Fruit fly (Drosophila melanogaster) whole organism, embryonic: ENCODE measurements around the gene CG5561.

Experiments used
- B-H2 ChIP-seq: fragments of 200-800 bp; sonication (Bioruptor generic); optimal IDR thresholded peaks from 2 replicates; lab custom pipeline; 2018; ENCODE audit warnings: missing biosample characterization, mild to moderate bottlenecking, missing genetic modification characterization
- Blimp-1 ChIP-seq: fragments of 200-800 bp; sonication (Bioruptor generic); optimal IDR thresholded peaks from 3 replicates; lab custom pipeline; 2018; ENCODE audit warnings: missing biosample characterization, missing genetic modification characterization, mild to moderate bottlenecking, moderate library complexity, missing genetic modification reagents
- CG10321 ChIP-seq: fragments of 200-800 bp; sonication (Bioruptor generic); IDR thresholded peaks from 2 replicates; pipeline ENCODE4 v1.3.6; 2022; ENCODE audit warnings: missing biosample characterization, missing genetic modification characterization
- CG10366 ChIP-seq: fragments of 200-800 bp; sonication (Bioruptor generic); IDR thresholded peaks from 2 replicates; pipeline ENCODE4 v1.3.6; 2022; ENCODE audit warnings: missing biosample characterization, missing genetic modification characterization
- CG11247 ChIP-seq: fragments of 200-800 bp; sonication (Bioruptor generic); IDR thresholded peaks from 2 replicates; pipeline ENCODE4 v1.3.6; 2022; ENCODE audit warnings: missing biosample characterization, missing genetic modification characterization
- CG11456 ChIP-seq: fragments of 200-800 bp; sonication (Bioruptor generic); IDR thresholded peaks from 3 replicates; pipeline ENCODE4 v1.3.6; 2022; ENCODE audit warnings: missing biosample characterization, missing genetic modification characterization
- CG13424 ChIP-seq: fragments of 200-800 bp; sonication (Bioruptor generic); optimal IDR thresholded peaks from 2 replicates; lab custom pipeline; 2019; ENCODE audit warnings: missing biosample characterization, mild to moderate bottlenecking, missing genetic modification characterization, moderate library complexity
- CG14667 ChIP-seq: fragments of 200-800 bp; sonication (Bioruptor generic); IDR thresholded peaks from 2 replicates; pipeline ENCODE4 v1.3.6; 2022; ENCODE audit warnings: missing biosample characterization, missing genetic modification characterization
- CG16779 ChIP-seq: fragments of 200-800 bp; sonication (Bioruptor generic); IDR thresholded peaks from 2 replicates; pipeline ENCODE4 v1.3.6; 2022; ENCODE audit warnings: missing biosample characterization, missing genetic modification characterization
- CG16815 ChIP-seq: fragments of 200-800 bp; sonication (Bioruptor generic); optimal IDR thresholded peaks from 3 replicates; lab custom pipeline; 2017; ENCODE audit warnings: missing biosample characterization, mild to moderate bottlenecking, missing genetic modification characterization
- CG17568 ChIP-seq: fragments of 200-800 bp; sonication (Bioruptor generic); optimal IDR thresholded peaks from 2 replicates; lab custom pipeline; 2018; ENCODE audit warnings: missing biosample characterization, mild to moderate bottlenecking, missing genetic modification characterization, moderate library complexity
- CG18262 ChIP-seq: fragments of 200-800 bp; optimal IDR thresholded peaks from 3 replicates; lab custom pipeline; 2019; ENCODE audit warnings: missing biosample characterization, mild to moderate bottlenecking, missing genetic modification characterization, moderate library complexity
- CG1832 ChIP-seq: fragments of 200-800 bp; sonication (Bioruptor generic); optimal IDR thresholded peaks from 2 replicates; lab custom pipeline; 2017; ENCODE audit warnings: missing biosample characterization, mild to moderate bottlenecking, missing genetic modification characterization, inconsistent platforms
- CG2199 ChIP-seq: fragments of 200-800 bp; sonication (Bioruptor generic); IDR thresholded peaks from 3 replicates; pipeline ENCODE4 v1.3.6; 2022; ENCODE audit warnings: missing biosample characterization, missing genetic modification characterization
- CG2202 ChIP-seq: fragments of 200-800 bp; sonication (Bioruptor generic); optimal IDR thresholded peaks from 2 replicates; lab custom pipeline; 2018; ENCODE audit warnings: missing biosample characterization, mild to moderate bottlenecking, missing genetic modification characterization
- CG33557 ChIP-seq: fragments of 200-800 bp; sonication (Bioruptor generic); optimal IDR thresholded peaks from 2 replicates; lab custom pipeline; 2019; ENCODE audit warnings: missing biosample characterization, mild to moderate bottlenecking, missing genetic modification characterization, moderate library complexity
- CG3726 ChIP-seq: fragments of 200-800 bp; sonication (Bioruptor generic); IDR thresholded peaks from 3 replicates; pipeline ENCODE4, ENCODE4 v1.3.6; 2022; ENCODE audit warnings: missing biosample characterization, missing genetic modification characterization
- CG3838 ChIP-seq: fragments of 200-800 bp; sonication (Bioruptor generic); optimal IDR thresholded peaks from 3 replicates; lab custom pipeline; 2016; ENCODE audit warnings: missing biosample characterization, missing genetic modification characterization
- CG3995 ChIP-seq: fragments of 200-800 bp; sonication (Bioruptor generic); optimal IDR thresholded peaks from 3 replicates; lab custom pipeline; 2016; ENCODE audit warnings: missing biosample characterization, missing genetic modification characterization
- CG4282 ChIP-seq: fragments of 200-800 bp; sonication (Bioruptor generic); optimal IDR thresholded peaks from 2 replicates; lab custom pipeline; 2016; ENCODE audit warnings: missing biosample characterization, missing genetic modification characterization
- CG4328 ChIP-seq: fragments of 200-800 bp; sonication (Bioruptor generic); optimal IDR thresholded peaks from 3 replicates; lab custom pipeline; 2017; ENCODE audit warnings: missing biosample characterization, missing genetic modification reagents, missing genetic modification characterization
- CG5245 ChIP-seq: fragments of 200-800 bp; sonication (Bioruptor generic); optimal IDR thresholded peaks from 3 replicates; lab custom pipeline; 2016; ENCODE audit warnings: missing biosample characterization, missing genetic modification characterization
- CG7928 ChIP-seq: fragments of 200-800 bp; sonication (Bioruptor generic); optimal IDR thresholded peaks from 2 replicates; lab custom pipeline; 2017; ENCODE audit warnings: missing biosample characterization, mild to moderate bottlenecking, missing genetic modification characterization
- CG8359 ChIP-seq: fragments of 200-800 bp; sonication (Bioruptor generic); optimal IDR thresholded peaks from 2 replicates; lab custom pipeline; 2017; ENCODE audit warnings: missing biosample characterization, mild to moderate bottlenecking, missing genetic modification characterization, borderline replicate concordance
- E2f1 ChIP-seq: fragments of 200-800 bp; sonication (Bioruptor generic); IDR thresholded peaks from 2 replicates; pipeline ENCODE4 v1.3.6; 2022; ENCODE audit warnings: missing biosample characterization, missing genetic modification characterization
- Ets65A ChIP-seq: fragments of 200-800 bp; sonication (Bioruptor generic); peaks from one replicate; lab custom pipeline; 2016; ENCODE audit warnings: missing biosample characterization, missing genetic modification characterization
- Hr51 ChIP-seq, 2 experiments: fragments of 200-800 bp; sonication (Bioruptor generic); optimal IDR thresholded peaks; 2 replicates in 1 of 2; 3 replicates in 1 of 2; lab custom pipeline; 2016 to 2018; ENCODE audit warnings: missing biosample characterization in 2 of 2, missing genetic modification characterization in 2 of 2, mild to moderate bottlenecking in 1 of 2, moderate library complexity in 1 of 2
- Hsf ChIP-seq: fragments of 200-800 bp; sonication (Bioruptor generic); optimal IDR thresholded peaks from 3 replicates; lab custom pipeline; 2016; ENCODE audit warnings: missing biosample characterization, missing genetic modification characterization
- Med ChIP-seq: fragments of 200-800 bp; sonication (Bioruptor generic); peaks from one replicate; lab custom pipeline; 2016; ENCODE audit warnings: missing biosample characterization, missing genetic modification characterization, mild to moderate bottlenecking, inconsistent platforms, moderate library complexity
- Six4 ChIP-seq: fragments of 200-800 bp; sonication (Bioruptor generic); optimal IDR thresholded peaks from 2 replicates; lab custom pipeline; 2016; ENCODE audit warnings: missing biosample characterization, missing genetic modification characterization
- Xrp1 ChIP-seq: fragments of 200-800 bp; sonication (Bioruptor generic); IDR thresholded peaks from 2 replicates; pipeline ENCODE4 v1.3.6; 2022; ENCODE audit warnings: missing biosample characterization, missing genetic modification characterization
- bbx ChIP-seq: fragments of 200-800 bp; sonication (Bioruptor generic); IDR thresholded peaks from 2 replicates; pipeline ENCODE4 v1.3.6; 2022; ENCODE audit warnings: missing biosample characterization, missing genetic modification characterization; ENCODE audit not compliant: partially characterized antibody
- bsh ChIP-seq, 2 experiments: fragments of 200-800 bp; sonication (Bioruptor generic); optimal IDR thresholded peaks; 2 replicates each; lab custom pipeline; 2017 to 2018; ENCODE audit warnings: mild to moderate bottlenecking in 2 of 2, missing biosample characterization in 2 of 2, missing genetic modification characterization in 2 of 2, moderate library complexity in 1 of 2
- ci ChIP-seq: fragments of 200-800 bp; sonication (Bioruptor generic); IDR thresholded peaks from 3 replicates; pipeline ENCODE4 v1.3.6; 2022; ENCODE audit warnings: missing biosample characterization, missing genetic modification characterization
- corto ChIP-seq: fragments of 200-800 bp; sonication (Bioruptor generic); optimal IDR thresholded peaks from 2 replicates; lab custom pipeline; 2016; ENCODE audit warnings: missing biosample characterization, mild to moderate bottlenecking, missing genetic modification characterization, moderate library complexity
- dmrt99B ChIP-seq: fragments of 200-800 bp; sonication (Bioruptor generic); optimal IDR thresholded peaks from 2 replicates; lab custom pipeline; 2018; ENCODE audit warnings: missing biosample characterization, mild to moderate bottlenecking, missing genetic modification characterization, moderate library complexity
- dpn ChIP-seq, 2 experiments: fragments of 200-800 bp; sonication (Bioruptor generic); optimal IDR thresholded peaks; 3 replicates each; lab custom pipeline; 2016; ENCODE audit warnings: missing biosample characterization in 2 of 2, missing genetic modification characterization in 2 of 2
- dysf ChIP-seq: fragments of 200-800 bp; sonication (Bioruptor generic); IDR thresholded peaks from 3 replicates; pipeline ENCODE4 v1.3.6; 2022; ENCODE audit warnings: missing biosample characterization, missing genetic modification characterization
- gcm ChIP-seq: fragments of 200-800 bp; sonication (Bioruptor generic); optimal IDR thresholded peaks from 2 replicates; lab custom pipeline; 2019; ENCODE audit warnings: missing biosample characterization, mild to moderate bottlenecking, missing genetic modification characterization, moderate library complexity
- kah ChIP-seq: fragments of 200-800 bp; sonication (Bioruptor generic); optimal IDR thresholded peaks from 2 replicates; lab custom pipeline; 2018; ENCODE audit warnings: missing biosample characterization, mild to moderate bottlenecking, missing genetic modification characterization
- mam ChIP-seq: fragments of 200-800 bp; sonication (Bioruptor generic); optimal IDR thresholded peaks from 3 replicates; lab custom pipeline; 2016; ENCODE audit warnings: missing biosample characterization, missing genetic modification characterization
- phol ChIP-seq: fragments of 200-800 bp; sonication (Bioruptor generic); optimal IDR thresholded peaks from 3 replicates; lab custom pipeline; 2018; ENCODE audit warnings: missing biosample characterization, mild to moderate bottlenecking, missing genetic modification characterization, moderate library complexity
- row ChIP-seq: fragments of 200-800 bp; sonication (Bioruptor generic); IDR thresholded peaks from 3 replicates; pipeline ENCODE4 v1.3.6; 2022; ENCODE audit warnings: missing biosample characterization, missing genetic modification characterization
- so ChIP-seq: fragments of 200-800 bp; sonication (Bioruptor generic); IDR thresholded peaks from 3 replicates; pipeline ENCODE4 v1.3.6; 2022; ENCODE audit warnings: missing biosample characterization, missing genetic modification characterization
- sr ChIP-seq: fragments of 200-800 bp; sonication (Bioruptor generic); IDR thresholded peaks from 3 replicates; pipeline ENCODE4 v1.3.6; 2022; ENCODE audit warnings: missing biosample characterization, missing genetic modification characterization
- tin ChIP-seq: fragments of 200-800 bp; sonication (Bioruptor generic); optimal IDR thresholded peaks from 3 replicates; lab custom pipeline; 2016; ENCODE audit warnings: missing biosample characterization, missing genetic modification characterization
- toy ChIP-seq: fragments of 200-800 bp; sonication (Bioruptor generic); IDR thresholded peaks from 2 replicates; pipeline ENCODE4 v1.3.6; 2022; ENCODE audit warnings: missing biosample characterization, missing genetic modification characterization
- vfl ChIP-seq: fragments of 200-800 bp; sonication (Bioruptor generic); optimal IDR thresholded peaks from 2 replicates; lab custom pipeline; 2016; ENCODE audit warnings: missing biosample characterization, missing genetic modification characterization
- vvl ChIP-seq: fragments of 200-800 bp; sonication (Bioruptor generic); IDR thresholded peaks from 2 replicates; pipeline ENCODE4 v1.3.6; 2022; ENCODE audit warnings: missing biosample characterization, missing genetic modification characterization
- zen2 ChIP-seq: fragments of 200-800 bp; sonication (Bioruptor generic); IDR thresholded peaks from 3 replicates; pipeline ENCODE4 v1.3.6; 2022; ENCODE audit warnings: missing biosample characterization, missing genetic modification characterization; ENCODE audit not compliant: partially characterized antibody

The CG5561 gene

dm6 chr2L:1399434-1399833 lies 45.5 kb upstream of the CG5561 start (continued):
- TF ChIP-seq bbx (0 out of 2 replicates have a peak, but pooled peaks have one; percentile 9), CG33557 (GFP tag; lab: Kevin White, UChicago) (peak; percentile 3), CG3726 (GFP tag; lab: Robert Waterston, UW) (no peak), mam (GFP tag; lab: Kevin White, UChicago) (no peak), Ets65A (peak; percentile 54), sr (GFP tag; lab: Robert Waterston, UW) (no peak), CG3838 (no peak), toy (no peak), CG14667 (GFP tag; lab: Robert Waterston, UW) (no peak), zen2 (GFP tag; lab: Robert Waterston, UW) (no peak), corto (GFP tag; lab: Kevin White, UChicago) (no peak), B-H2 (no peak), so (GFP tag; lab: Robert Waterston, UW) (0 out of 3 replicates have a peak, but pooled peaks have one; percentile 7), CG7928 (GFP tag; lab: Kevin White, UChicago) (no peak), CG2202 (tag; lab: Kevin White, UChicago) (peak; percentile 14), CG16779 (GFP tag; lab: Robert Waterston, UW) (no peak), gcm (GFP tag; lab: Kevin White, UChicago) (peak; percentile 28), CG10321 (peak; percentile 61), CG2199 (GFP tag; lab: Robert Waterston, UW) (peak; percentile 66; the same call in 1 of the 3 replicates), CG11456 (GFP tag; lab: Robert Waterston, UW) (no peak), CG1832 (GFP tag; lab: Kevin White, UChicago) (peak; percentile 74)

- TF ChIP-seq vfl (GFP tag; lab: Kevin White, UChicago) (no peak), CG16815 (GFP tag; lab: Kevin White, UChicago) (no peak), dpn (GFP tag; optimal IDR thresholded peaks at IDR 0.05; lab: Kevin White, UChicago) (peak in 1 of 2 experiments; percentile 10), kah (GFP tag; lab: Kevin White, UChicago) (no peak), E2f1 (GFP tag; lab: Robert Waterston, UW) (peak; percentile 26; the same call in 1 of the 2 replicates), Med (GFP tag; lab: Kevin White, UChicago) (peak; percentile 57), Xrp1 (GFP tag; lab: Robert Waterston, UW) (0 out of 2 replicates have a peak, but pooled peaks have one; percentile 27), phol (tag; lab: Kevin White, UChicago) (peak; percentile 9), Hr51 (GFP tag; optimal IDR thresholded peaks at IDR 0.05; lab: Kevin White, UChicago) (peak in 1 of 2 experiments; percentile 12), row (0 out of 3 replicates have a peak, but pooled peaks have one; percentile 13), CG4282 (GFP tag; lab: Kevin White, UChicago) (no peak), tin (peak; percentile 18), CG18262 (tag; lab: Kevin White, UChicago) (peak; percentile 6), Blimp-1 (peak; percentile 20), bsh (GFP tag; optimal IDR thresholded peaks at IDR 0.05; lab: Kevin White, UChicago) (peak in 1 of 2 experiments; percentile 41), CG4328 (GFP tag; lab: Kevin White, UChicago) (no peak), dmrt99B (tag; lab: Kevin White, UChicago) (peak; percentile 40), CG10366 (GFP tag; lab: Robert Waterston, UW) (no peak), ci (GFP tag; lab: Robert Waterston, UW) (0 out of 3 replicates have a peak, but pooled peaks have one; percentile 53), CG16779 (GFP tag; lab: Robert Waterston, UW) (no peak), CG8359 (no peak), Six4 (GFP tag; lab: Kevin White, UChicago) (no peak), CG13424 (tag; lab: Kevin White, UChicago) (no peak), CG3995 (no peak), vvl (0 out of 2 replicates have a peak, but pooled peaks have one; percentile 38), Hsf (no peak), CG11247 (no peak), CG5245 (GFP tag; lab: Kevin White, UChicago) (no peak), CG17568 (GFP tag; lab: Kevin White, UChicago) (no peak), dysf (GFP tag; lab: Robert Waterston, UW) (0 out of 3 replicates have a peak, but pooled peaks have one; percentile 24)
Observed at dm6 chr2L:1393611-1394010, 39.7 kb upstream of the CG5561 start.
